Worm (Caenorhabditis elegans): ENCODE measurements around the gene nhr-211.

The nhr-211 gene

ce11 chrV:479046-479445, 7.7 kb upstream of the nhr-211 start:
- no peak for TF ChIP-seq aly-2 (tag; optimal IDR thresholded peaks at IDR 0.05)
- TF ChIP-seq lin-13 (GFP tag; optimal IDR thresholded peaks at IDR 0.05), result no peak
- TF ChIP-seq alr-1 (tag; optimal IDR thresholded peaks at IDR 0.05), result no peak
- TF ChIP-seq nhr-21 (tag; optimal IDR thresholded peaks at IDR 0.05), result no peak
- no peak for TF ChIP-seq F13H6.1 (tag; optimal IDR thresholded peaks at IDR 0.05)
- no peak for TF ChIP-seq ztf-1 (GFP tag; conservative IDR thresholded peaks at IDR 0.05)
- TF ChIP-seq unc-62 (GFP tag; optimal IDR thresholded peaks at IDR 0.05), result no peak
- no peak for TF ChIP-seq ceh-82 (tag; optimal IDR thresholded peaks at IDR 0.05)
- no peak for TF ChIP-seq fos-1 (tag; optimal IDR thresholded peaks at IDR 0.05)
- no peak for TF ChIP-seq nhr-23 (tag; optimal IDR thresholded peaks at IDR 0.05)
- TF ChIP-seq sma-3 (GFP tag; optimal IDR thresholded peaks at IDR 0.05), result no peak
- no peak for TF ChIP-seq gmeb-1 (tag; optimal IDR thresholded peaks at IDR 0.05)
- TF ChIP-seq R02D3.7 (tag; optimal IDR thresholded peaks at IDR 0.05), result no peak
- TF ChIP-seq zag-1 (tag; optimal IDR thresholded peaks at IDR 0.05), result no peak
- TF ChIP-seq ztf-11 (tag; optimal IDR thresholded peaks at IDR 0.05), result no peak
- no peak for TF ChIP-seq snpc-4 (tag; optimal IDR thresholded peaks at IDR 0.05)

- no peak for TF ChIP-seq gmeb-1 (tag; optimal IDR thresholded peaks at IDR 0.05)
- no peak for TF ChIP-seq unc-55 (GFP tag; optimal IDR thresholded peaks at IDR 0.05)
- no peak for TF ChIP-seq ZK546.5 (tag; optimal IDR thresholded peaks at IDR 0.05)
- no peak for TF ChIP-seq nhr-6 (tag; optimal IDR thresholded peaks at IDR 0.05)
- no peak for TF ChIP-seq skn-1 (tag; optimal IDR thresholded peaks at IDR 0.05)
- TF ChIP-seq blmp-1 (tag; optimal IDR thresholded peaks at IDR 0.05; ENCODE audit: insufficient read depth), result no peak
- TF ChIP-seq ztf-11 (tag; optimal IDR thresholded peaks at IDR 0.05), result no peak
- no peak for TF ChIP-seq nhr-23 (tag; optimal IDR thresholded peaks at IDR 0.05)
- TF ChIP-seq R02D3.7 (tag; optimal IDR thresholded peaks at IDR 0.05), result no peak
- no peak for TF ChIP-seq mdl-1 (tag; optimal IDR thresholded peaks at IDR 0.05)
- TF ChIP-seq ceh-16 (tag; optimal IDR thresholded peaks at IDR 0.05), result no peak
- TF ChIP-seq mab-5 (tag; optimal IDR thresholded peaks at IDR 0.05), result no peak
- no peak for TF ChIP-seq nhr-25 (tag; optimal IDR thresholded peaks at IDR 0.05)
- no peak for TF ChIP-seq aly-2 (tag; optimal IDR thresholded peaks at IDR 0.05)
- TF ChIP-seq ztf-1 (GFP tag; conservative IDR thresholded peaks at IDR 0.05), result no peak
These were observed 3.9 kb upstream of the nhr-211 start for ce11 chrV:482860-483259.

ce11 chrV:483289-483795, 3.4 kb upstream of the nhr-211 start, which contains the start of gene nhr-130:
Gene nhr-130, minus strand, starts transcription at chrV:483339.
- TF ChIP-seq lsy-2 (tag; optimal IDR thresholded peaks at IDR 0.05), result no peak
- no peak for TF ChIP-seq ceh-82 (tag; optimal IDR thresholded peaks at IDR 0.05)
- TF ChIP-seq nhr-25 (tag; optimal IDR thresholded peaks at IDR 0.05), result no peak
- TF ChIP-seq sma-9 (GFP tag; optimal IDR thresholded peaks at IDR 0.05), result peak; percentile 35
- no peak for TF ChIP-seq sma-9 (tag; optimal IDR thresholded peaks at IDR 0.05)
- no peak for TF ChIP-seq sem-4 (tag; optimal IDR thresholded peaks at IDR 0.05)
- no peak for TF ChIP-seq lin-39 (tag; optimal IDR thresholded peaks at IDR 0.05)
- no peak for TF ChIP-seq nhr-12 (tag; optimal IDR thresholded peaks at IDR 0.05)
- no peak for TF ChIP-seq alr-1 (tag; optimal IDR thresholded peaks at IDR 0.05)
- no peak for TF ChIP-seq nhr-23 (tag; optimal IDR thresholded peaks at IDR 0.05)
- no peak for TF ChIP-seq zag-1 (tag; optimal IDR thresholded peaks at IDR 0.05)
- TF ChIP-seq ztf-4 (tag; optimal IDR thresholded peaks at IDR 0.05), result no peak
- TF ChIP-seq mab-5 (tag; optimal IDR thresholded peaks at IDR 0.05), result no peak
- TF ChIP-seq ama-1 (optimal IDR thresholded peaks at IDR 0.05), result no peak
- TF ChIP-seq skn-1 (tag; optimal IDR thresholded peaks at IDR 0.05), result no peak
- TF ChIP-seq nhr-129 (tag; optimal IDR thresholded peaks at IDR 0.05), result no peak
- TF ChIP-seq fos-1 (tag; optimal IDR thresholded peaks at IDR 0.05), result peak; percentile 62
- peak; percentile 23 for TF ChIP-seq gmeb-1 (tag; optimal IDR thresholded peaks at IDR 0.05)
- TF ChIP-seq aly-2 (tag; optimal IDR thresholded peaks at IDR 0.05), result no peak
- TF ChIP-seq ZK546.5 (tag; optimal IDR thresholded peaks at IDR 0.05), result no peak
- no peak for TF ChIP-seq R02D3.7 (tag; optimal IDR thresholded peaks at IDR 0.05)
- TF ChIP-seq mdl-1 (tag; optimal IDR thresholded peaks at IDR 0.05), result no peak
- no peak for TF ChIP-seq egl-27 (tag; optimal IDR thresholded peaks at IDR 0.05)
- TF ChIP-seq unc-62 (GFP tag; optimal IDR thresholded peaks at IDR 0.05), result no peak
- no peak for TF ChIP-seq snpc-4 (tag; optimal IDR thresholded peaks at IDR 0.05)

- TF ChIP-seq nhr-12 (tag; optimal IDR thresholded peaks at IDR 0.05) (no peak), sma-9 (GFP tag; optimal IDR thresholded peaks at IDR 0.05) (peak; percentile 60), sma-9 (tag; optimal IDR thresholded peaks at IDR 0.05) (no peak), F13H6.1 (tag; optimal IDR thresholded peaks at IDR 0.05) (peak; percentile 20), ceh-16 (tag; optimal IDR thresholded peaks at IDR 0.05) (no peak), nhr-10 (tag; optimal IDR thresholded peaks at IDR 0.05) (no peak), sma-3 (GFP tag; optimal IDR thresholded peaks at IDR 0.05) (peak; percentile 29)
These were observed 2.4 kb upstream of the nhr-211 start, which contains the start of gene nhr-212 for ce11 chrV:484285-484890. Gene nhr-212, plus strand, starts transcription at chrV:484857.

Data from whole organism, L2 larva.